Worm (Caenorhabditis elegans) whole organism, L4/young adult: ENCODE measurements around the gene srj-6.

ENCODE experiments used
- W03F9.2 ChIP-seq: fragments of 150-350 bp; optimal IDR thresholded peaks from 2 replicates; lab custom pipeline; 2014; ENCODE audit warnings: missing biosample characterization, missing genetic modification characterization
- dao-5 ChIP-seq: sonication (generic microtip); optimal IDR thresholded peaks from 2 replicates; lab custom pipeline; 2016; ENCODE audit warnings: missing genotype, missing genetic modification characterization, moderate library complexity, missing compliant biosample characterization
- him-1 ChIP-seq: sonication (generic microtip); optimal IDR thresholded peaks from 2 replicates; lab custom pipeline; 2016; ENCODE audit warnings: missing genotype, missing genetic modification reagents, missing genetic modification characterization, missing compliant biosample characterization

The srj-6 gene

DNA sequence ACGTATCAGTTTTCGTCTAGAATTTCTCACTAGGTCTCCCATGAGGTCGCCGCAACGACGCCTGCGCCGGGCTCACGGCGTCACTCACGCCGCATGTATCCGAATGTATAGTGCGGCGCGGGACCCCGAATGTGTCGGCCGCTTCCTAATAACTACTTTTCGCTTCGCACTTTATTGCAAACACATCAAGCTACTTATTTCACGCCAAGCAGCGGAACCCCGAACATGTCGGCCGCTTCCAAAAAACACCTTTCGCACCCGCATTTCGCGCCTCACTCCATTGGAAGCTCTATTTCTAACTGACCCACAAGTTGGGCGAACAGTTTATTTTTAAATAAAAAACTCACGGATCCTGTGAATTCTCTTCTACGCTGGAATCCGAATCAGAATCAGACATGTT lies 21.8 kb upstream of the srj-6 start:
- TF ChIP-seq W03F9.2 (tag; lab: Kevin White, UChicago) (no peak), him-1 (tag; lab: Kevin White, UChicago) (no peak), dao-5 (tag; lab: Kevin White, UChicago) (no peak)

DNA sequence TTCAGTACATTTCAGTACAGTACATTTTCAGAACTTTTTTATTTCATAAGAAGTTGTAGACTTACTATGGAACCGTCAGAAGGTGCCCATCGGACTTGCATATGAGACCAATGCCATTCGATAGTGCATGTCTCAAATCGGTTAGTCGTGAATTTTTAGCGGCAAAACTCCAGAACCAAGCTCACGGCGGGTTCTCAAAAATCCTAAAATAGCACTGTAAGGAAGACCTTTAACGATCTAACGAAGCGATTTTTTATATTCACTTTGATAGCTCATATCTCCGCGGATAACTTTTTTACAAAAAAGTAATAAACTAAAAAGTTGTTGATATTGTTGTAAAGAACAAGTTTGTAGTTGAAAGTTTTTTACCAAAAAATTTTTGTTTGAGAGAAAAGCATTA lies 19.9 kb upstream of the srj-6 start, which contains the start of gene sru-25:
Gene sru-25, minus strand, starts transcription at position 101 of the 400 bp plus-strand sequence.
- TF ChIP-seq W03F9.2 (tag; lab: Kevin White, UChicago) (no peak), him-1 (tag; lab: Kevin White, UChicago) (no peak), dao-5 (tag; lab: Kevin White, UChicago) (no peak)

DNA sequence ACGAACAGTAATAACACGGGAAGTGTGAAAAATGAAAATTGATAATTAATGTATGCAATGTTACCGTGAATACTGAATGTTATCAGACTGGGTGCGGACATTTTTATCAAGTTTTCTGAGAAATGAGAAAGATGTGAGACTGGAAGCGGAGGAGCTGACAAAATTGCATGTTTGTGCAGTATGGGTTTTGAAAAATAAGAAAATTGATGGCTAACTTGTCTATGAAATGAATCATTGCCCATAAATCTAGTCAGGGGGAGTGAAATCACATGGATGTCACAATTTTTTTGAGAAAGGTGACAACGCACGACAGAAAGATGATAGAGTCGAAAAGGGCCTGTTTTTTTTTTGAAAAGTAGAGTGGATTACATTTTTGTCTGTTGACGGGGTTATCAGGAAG lies 17.0 kb upstream of the srj-6 start, which contains the start of gene sru-24:
Gene sru-24, minus strand, starts transcription at position 101 of the 400 bp plus-strand sequence.
- TF ChIP-seq W03F9.2 (tag; lab: Kevin White, UChicago) (no peak), him-1 (tag; lab: Kevin White, UChicago) (no peak), dao-5 (tag; lab: Kevin White, UChicago) (no peak)

DNA sequence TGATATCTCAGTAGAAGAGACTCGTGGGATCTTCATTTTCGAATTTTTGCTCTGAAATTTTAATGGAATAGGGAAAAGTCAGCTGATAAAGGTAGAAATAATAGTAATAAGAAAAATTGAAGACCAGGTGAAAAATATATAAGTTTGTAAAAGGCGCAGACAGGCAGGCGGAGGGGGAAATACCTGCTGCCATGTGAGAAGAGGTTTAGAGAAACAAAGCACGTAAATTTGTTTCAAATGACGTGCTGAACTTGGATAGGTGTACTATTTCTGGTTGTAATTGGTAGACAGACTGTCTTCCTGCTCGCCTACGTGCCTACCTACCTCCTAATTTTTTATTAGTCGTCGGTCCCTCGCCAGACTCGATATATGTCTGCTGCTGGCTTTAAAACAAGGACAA lies 13.2 kb upstream of the srj-6 start, which contains the start of gene nhr-180:
Gene nhr-180, minus strand, starts transcription at position 52 of the 400 bp plus-strand sequence.
- TF ChIP-seq W03F9.2 (tag; lab: Kevin White, UChicago) = no peak
- TF ChIP-seq dao-5 (tag; lab: Kevin White, UChicago) = no peak
- no peak for TF ChIP-seq him-1 (tag; lab: Kevin White, UChicago)

DNA sequence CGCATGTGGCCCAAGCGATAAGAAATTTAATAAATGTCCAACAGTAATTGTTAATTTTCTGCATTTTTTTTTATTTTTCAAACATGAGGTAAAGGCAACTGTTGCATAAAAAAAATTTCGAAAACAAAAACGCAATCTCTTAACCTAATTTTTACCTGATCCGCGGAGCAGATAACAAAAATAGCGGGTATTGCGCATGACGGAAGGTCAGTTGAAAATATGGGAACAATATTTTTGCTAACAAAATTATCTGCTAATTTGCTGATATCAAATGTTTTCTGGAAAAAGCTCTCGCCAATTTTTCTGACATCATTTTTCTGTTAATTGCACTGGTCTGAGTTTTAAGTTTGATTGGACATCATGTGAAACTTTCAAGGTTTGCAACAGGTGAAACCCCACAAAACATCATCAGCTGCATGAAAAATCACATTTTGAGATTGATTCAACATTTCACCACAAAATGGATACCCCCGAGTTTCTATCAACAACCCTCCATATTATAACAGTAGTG lies 10.1 kb upstream of the srj-6 start, which contains the start of the genes F31F4.11 and srh-266:
Gene F31F4.11, minus strand, starts transcription at position 101 of the 511 bp plus-strand sequence.
Gene srh-266, plus strand, starts transcription at position 461 of the 511 bp plus-strand sequence.
- TF ChIP-seq him-1 (tag; lab: Kevin White, UChicago) (no peak), dao-5 (tag; lab: Kevin White, UChicago) (no peak), W03F9.2 (tag; lab: Kevin White, UChicago) (no peak)

DNA sequence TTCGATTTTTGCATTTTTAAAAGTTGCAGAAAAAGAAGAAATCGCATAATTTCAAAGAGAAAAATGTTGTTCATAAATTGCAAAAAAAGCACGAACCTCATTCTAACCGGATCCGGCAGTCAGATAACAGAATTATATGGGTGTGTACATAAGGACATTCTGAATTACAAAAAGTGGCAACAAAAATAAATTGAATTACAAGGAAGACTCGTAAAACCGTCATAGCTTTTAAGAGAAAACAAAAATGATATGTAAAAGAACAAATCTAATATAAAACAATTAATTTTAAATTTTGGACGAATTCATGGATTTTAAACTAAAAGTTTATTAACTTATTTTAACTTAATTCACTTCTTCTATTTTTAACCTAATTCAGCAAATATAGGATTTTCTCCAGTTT lies 5.9 kb upstream of the srj-6 start, which contains the start of gene F31F4.17:
Gene F31F4.17, minus strand, starts transcription at position 101 of the 400 bp plus-strand sequence.
- TF ChIP-seq him-1 (tag; lab: Kevin White, UChicago) (no peak), dao-5 (tag; lab: Kevin White, UChicago) (no peak), W03F9.2 (tag; lab: Kevin White, UChicago) (no peak)

DNA sequence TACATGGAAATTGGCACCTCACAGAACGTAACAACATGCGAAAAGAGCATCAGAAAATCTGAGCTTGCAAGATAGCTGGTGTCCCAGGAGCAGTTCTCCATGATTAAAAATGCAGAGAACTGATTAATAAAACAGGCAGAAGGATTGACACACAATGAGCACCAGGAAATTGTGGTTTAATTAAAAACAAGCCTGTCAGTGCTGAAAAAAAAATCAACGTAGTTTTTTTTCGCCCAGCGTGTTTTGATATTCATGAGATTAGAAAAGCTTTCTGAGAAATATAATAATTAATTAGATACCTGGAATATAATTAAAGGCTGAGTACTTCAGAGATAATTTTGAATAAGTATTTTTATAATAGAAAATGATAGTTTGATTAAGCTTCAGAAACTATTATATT lies 3.4 kb upstream of the srj-6 start, which contains the start of gene srh-246:
Gene srh-246, minus strand, starts transcription at position 101 of the 400 bp plus-strand sequence.
- TF ChIP-seq W03F9.2 (tag; lab: Kevin White, UChicago) = no peak
- no peak for TF ChIP-seq dao-5 (tag; lab: Kevin White, UChicago)
- no peak for TF ChIP-seq him-1 (tag; lab: Kevin White, UChicago)

DNA sequence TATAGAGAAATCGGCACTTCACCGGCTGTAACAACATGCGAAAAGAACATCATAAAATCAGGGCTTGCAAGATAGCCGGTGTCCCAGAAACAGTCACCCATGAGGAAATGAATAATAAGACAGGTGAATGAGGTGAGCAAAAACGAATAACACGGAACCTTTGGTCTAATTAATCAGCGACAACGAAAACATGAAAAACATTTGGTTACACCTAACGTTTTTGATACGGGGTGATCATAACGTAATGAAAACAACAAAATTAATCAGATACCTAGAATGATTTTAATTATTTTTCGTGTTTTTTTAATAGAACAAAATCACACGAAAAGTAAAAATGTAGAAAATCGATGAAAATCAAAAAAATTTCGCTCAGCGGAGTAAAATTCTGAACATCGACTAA lies 1.5 kb upstream of the srj-6 start, which contains the start of gene srh-245:
Gene srh-245, minus strand, starts transcription at position 101 of the 400 bp plus-strand sequence.
- TF ChIP-seq W03F9.2 (tag; lab: Kevin White, UChicago) = no peak
- TF ChIP-seq dao-5 (tag; lab: Kevin White, UChicago) = no peak
- TF ChIP-seq him-1 (tag; lab: Kevin White, UChicago) = no peak

DNA sequence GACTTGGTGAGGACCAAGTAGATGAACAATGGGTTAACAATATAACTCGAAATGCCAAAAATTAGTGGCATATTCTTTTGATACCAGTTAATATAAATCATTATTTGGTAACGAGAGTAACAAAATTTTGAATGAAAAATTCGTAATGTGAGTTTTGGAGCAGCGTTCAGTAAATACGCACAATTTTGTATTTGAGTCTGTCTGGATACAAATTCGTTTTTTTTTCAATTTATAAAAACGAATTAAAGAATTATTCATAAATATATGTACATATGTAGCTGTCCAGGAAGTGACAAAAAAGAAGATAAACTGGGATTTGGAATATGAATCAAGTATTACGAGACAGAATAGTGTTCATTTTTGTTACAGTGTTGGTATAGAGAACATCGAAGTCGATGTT lies 1.4 kb downstream of the srj-6 start, which contains the start of gene srj-5:
Gene srj-5, minus strand, starts transcription at position 101 of the 400 bp plus-strand sequence.
- TF ChIP-seq him-1 (tag; lab: Kevin White, UChicago) = no peak
- no peak for TF ChIP-seq dao-5 (tag; lab: Kevin White, UChicago)
- TF ChIP-seq W03F9.2 (tag; lab: Kevin White, UChicago) = no peak

DNA sequence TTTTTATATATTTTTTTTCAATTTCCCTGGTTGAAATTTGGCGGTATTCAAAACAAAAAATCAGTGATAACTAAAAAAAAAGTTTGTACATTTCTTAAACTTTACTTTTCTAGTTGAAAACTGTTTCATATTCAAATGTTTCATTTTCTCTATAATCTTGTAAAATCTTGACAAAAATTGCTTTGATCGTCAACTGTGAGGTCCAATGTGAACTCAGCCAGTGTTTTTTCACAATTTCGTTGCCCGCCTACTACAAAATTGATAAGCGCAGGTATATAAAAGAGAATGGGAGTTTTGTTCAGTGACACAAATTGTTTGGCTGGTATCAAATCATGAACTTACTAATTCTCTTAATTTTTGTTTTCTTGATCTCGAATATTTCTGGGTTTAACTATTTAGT lies 7.4 kb downstream of the srj-6 start, which contains the start of gene ugt-42:
Gene ugt-42, plus strand, starts transcription at position 301 of the 400 bp plus-strand sequence.
- TF ChIP-seq W03F9.2 (tag; lab: Kevin White, UChicago) (no peak), dao-5 (tag; lab: Kevin White, UChicago) (no peak), him-1 (tag; lab: Kevin White, UChicago) (no peak)

DNA sequence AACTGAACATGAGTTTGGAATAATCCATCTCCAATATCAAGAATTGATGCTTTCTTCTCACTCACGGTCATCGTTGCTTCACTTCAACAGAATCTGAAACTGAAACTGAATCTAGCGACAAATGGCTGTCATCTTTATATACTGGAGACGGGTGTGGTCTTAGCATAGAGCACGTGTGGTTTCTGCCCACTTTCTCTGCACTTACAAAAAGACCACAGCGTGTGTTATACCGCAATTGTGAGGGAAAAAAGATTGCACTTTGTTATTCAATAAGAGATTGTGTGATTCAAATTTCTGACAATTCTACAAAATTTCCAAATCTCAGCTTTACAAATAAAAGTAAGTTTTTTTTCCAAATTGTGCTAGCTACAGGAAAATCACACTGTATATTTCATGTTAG lies 8.2 kb downstream of the srj-6 start, which contains the start of gene F48G7.12:
Gene F48G7.12, minus strand, starts transcription at position 101 of the 400 bp plus-strand sequence.
- no peak for TF ChIP-seq him-1 (tag; lab: Kevin White, UChicago)

DNA sequence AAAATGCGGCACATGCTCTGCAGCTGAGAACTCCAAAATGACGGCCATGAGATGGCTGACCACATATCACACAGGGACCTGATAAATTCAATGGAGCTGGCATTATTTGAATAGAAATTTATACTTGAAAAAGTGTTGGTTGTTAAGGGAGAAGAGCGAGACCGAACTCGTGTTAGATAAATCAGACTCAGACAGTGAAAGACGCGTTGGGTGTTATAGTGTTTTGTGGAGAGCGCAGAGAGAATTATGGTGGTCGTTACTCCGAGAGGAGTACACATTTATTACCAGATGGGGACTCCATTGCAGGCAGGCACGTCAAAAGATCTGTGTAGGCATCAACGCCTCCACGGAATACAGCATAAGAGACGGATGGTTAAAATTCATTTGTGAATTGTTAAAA lies 11.6 kb downstream of the srj-6 start, which contains the start of gene nhr-190:
Gene nhr-190, minus strand, starts transcription at position 175 of the 400 bp plus-strand sequence.
- TF ChIP-seq dao-5 (tag; lab: Kevin White, UChicago) = no peak

DNA sequence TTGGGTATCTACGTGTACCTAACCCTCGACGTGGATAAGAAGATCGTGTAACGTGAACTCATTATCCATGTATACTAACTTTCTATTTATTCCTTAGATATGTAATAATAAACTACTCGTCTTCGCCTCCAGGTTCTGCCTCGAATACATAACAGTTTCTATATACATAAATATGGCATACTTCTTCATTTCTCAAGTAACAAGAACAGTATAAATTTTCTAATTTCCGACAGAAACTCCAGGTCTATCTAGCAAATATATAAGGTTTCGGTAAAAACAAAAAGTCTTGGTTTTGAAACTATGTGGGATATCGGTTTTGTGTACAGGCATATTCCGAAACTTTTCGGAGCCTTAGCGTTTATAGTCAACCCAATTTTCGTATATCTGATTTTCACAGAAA lies 16.0 kb downstream of the srj-6 start, which contains the start of gene srj-37:
Gene srj-37, plus strand, starts transcription at position 301 of the 400 bp plus-strand sequence.
- TF ChIP-seq W03F9.2 (tag; lab: Kevin White, UChicago) (no peak), him-1 (tag; lab: Kevin White, UChicago) (no peak), dao-5 (tag; lab: Kevin White, UChicago) (no peak)
